Worm (Caenorhabditis elegans) whole organism, L3 larva: ENCODE measurements around the gene fbxa-64.

ENCODE experiments used
- ama-1 ChIP-seq: fragments of 150-350 bp; optimal IDR thresholded peaks from 2 replicates; lab custom pipeline; 2018
- ceh-9 ChIP-seq: sonication (generic microtip); optimal IDR thresholded peaks from 2 replicates; lab custom pipeline; 2018; ENCODE audit warnings: missing biosample characterization, missing genetic modification characterization
- egl-27 ChIP-seq: sonication (generic microtip); optimal IDR thresholded peaks from 4 replicates; lab custom pipeline; 2017; ENCODE audit warnings: missing biosample characterization, missing genetic modification reagents, missing genetic modification characterization
- fos-1 ChIP-seq: fragments of 150-350 bp; optimal IDR thresholded peaks from 2 replicates; lab custom pipeline; 2014; ENCODE audit warnings: missing biosample characterization, missing genetic modification characterization
- unc-62 ChIP-seq: fragments of 150-350 bp; sonication (generic microtip); optimal IDR thresholded peaks from 4 replicates; lab custom pipeline; 2014; ENCODE audit warnings: missing biosample characterization, missing genetic modification reagents, missing genetic modification characterization
- zag-1 ChIP-seq: fragments of 150-350 bp; optimal IDR thresholded peaks from 2 replicates; lab custom pipeline; 2014; ENCODE audit warnings: missing biosample characterization, missing genetic modification characterization
- ztf-11 ChIP-seq: fragments of 150-350 bp; optimal IDR thresholded peaks from 2 replicates; lab custom pipeline; 2014; ENCODE audit warnings: missing biosample characterization, missing genetic modification characterization

DNA sequence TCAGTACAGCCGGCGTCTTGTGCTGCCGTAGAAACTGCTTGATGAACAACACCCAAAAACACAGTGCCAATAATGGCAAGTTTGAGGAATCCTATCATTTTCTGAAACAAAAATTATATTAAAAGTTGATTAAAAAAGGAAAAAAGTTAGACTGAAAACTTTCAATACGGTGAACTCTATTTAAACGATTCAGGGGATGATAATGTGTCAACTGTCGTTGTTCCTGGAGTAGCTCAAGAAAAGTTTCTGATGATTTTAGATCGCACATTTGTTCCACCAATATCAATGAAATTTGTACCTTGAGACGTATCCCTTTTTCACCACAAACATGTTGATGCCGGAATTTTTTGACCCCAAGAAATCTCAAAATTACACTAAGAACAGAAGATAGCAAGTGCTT, 10.0 kb downstream of the fbxa-64 start, which contains the start of gene T28A11.18:
- TF ChIP-seq ama-1 (lab: Kevin White, UChicago) (no peak), egl-27 (tag; lab: Kevin White, UChicago) (no peak), fos-1 (tag; lab: Kevin White, UChicago) (no peak), ceh-9 (tag; lab: Kevin White, UChicago) (no peak), unc-62 (no peak), ztf-11 (no peak), zag-1 (no peak)
